Worm (Caenorhabditis elegans): ENCODE measurements around the gene acbp-7.

The acbp-7 gene

ce11 chrIII:4856992-4857391 is 19.5 kb downstream of the acbp-7 start:
- no peak for TF ChIP-seq snpc-1.1 (tag; optimal IDR thresholded peaks at IDR 0.05; ENCODE audit: insufficient read depth)
- TF ChIP-seq B0336.3 (GFP tag; IDR thresholded peaks at IDR 0.05): no peak
- TF ChIP-seq lsl-1 (GFP tag; optimal IDR thresholded peaks at IDR 0.05): no peak
- no peak for TF ChIP-seq attf-6 (GFP tag; IDR thresholded peaks at IDR 0.05)
- TF ChIP-seq attf-5 (GFP tag; optimal IDR thresholded peaks at IDR 0.05): no peak
- no peak for TF ChIP-seq ama-1 (optimal IDR thresholded peaks at IDR 0.05)
- TF ChIP-seq ama-1 (GFP tag; optimal IDR thresholded peaks at IDR 0.05): no peak
- no peak for TF ChIP-seq F22D6.2 (tag; optimal IDR thresholded peaks at IDR 0.05)
- TF ChIP-seq unc-130 (GFP tag; optimal IDR thresholded peaks at IDR 0.05): no peak
- no peak for TF ChIP-seq F52B5.7 (tag; optimal IDR thresholded peaks at IDR 0.05)
- TF ChIP-seq egl-44 (GFP tag; IDR thresholded peaks at IDR 0.05): no peak
- no peak for TF ChIP-seq cebp-1 (GFP tag; IDR thresholded peaks at IDR 0.05)
- TF ChIP-seq cebp-1 (tag; optimal IDR thresholded peaks at IDR 0.05): no peak
- TF ChIP-seq snpc-3.4 (tag; optimal IDR thresholded peaks at IDR 0.05): no peak
- no peak for TF ChIP-seq xnd-1 (tag; optimal IDR thresholded peaks at IDR 0.05)

- TF ChIP-seq F55B11.4 (tag; optimal IDR thresholded peaks at IDR 0.05; ENCODE audit: borderline replicate concordance, insufficient read depth) (no peak), B0336.3 (GFP tag; IDR thresholded peaks at IDR 0.05) (no peak), madf-3 (GFP tag; IDR thresholded peaks at IDR 0.05) (no peak), zfh-2 (GFP tag; conservative IDR thresholded peaks at IDR 0.05) (no peak), ztf-26 (tag; optimal IDR thresholded peaks at IDR 0.05) (no peak), let-526 (GFP tag; IDR thresholded peaks at IDR 0.05) (no peak), attf-6 (GFP tag; IDR thresholded peaks at IDR 0.05) (no peak), cebp-1 (GFP tag; IDR thresholded peaks at IDR 0.05) (no peak), cebp-1 (tag; optimal IDR thresholded peaks at IDR 0.05) (no peak), ceh-79 (tag; optimal IDR thresholded peaks at IDR 0.05) (no peak), him-1 (tag; optimal IDR thresholded peaks at IDR 0.05) (no peak)
Observed at ce11 chrIII:4859039-4859438, 21.5 kb downstream of the acbp-7 start, which contains the start of gene C35D10.6. TSS of gene C35D10.6 (plus strand) at chrIII:4859339.

ce11 chrIII:4861744-4862401 is 24.3 kb downstream of the acbp-7 start, which contains the start of the genes C35D10.10 and C35D10.5:
TSS of gene C35D10.10 (minus strand) at chrIII:4861794.
TSS of gene C35D10.5 (plus strand) at chrIII:4862351.
- TF ChIP-seq mel-28 (tag; optimal IDR thresholded peaks at IDR 0.05; ENCODE audit: borderline replicate concordance) (no peak), nhr-120 (GFP tag; IDR thresholded peaks at IDR 0.05) (no peak), mes-4 (tag; optimal IDR thresholded peaks at IDR 0.05) (no peak), F55B11.4 (tag; optimal IDR thresholded peaks at IDR 0.05; ENCODE audit: borderline replicate concordance, insufficient read depth) (no peak), sdz-38 (tag; optimal IDR thresholded peaks at IDR 0.05) (no peak), B0019.2 (GFP tag; conservative IDR thresholded peaks at IDR 0.05) (no peak), B0336.3 (GFP tag; IDR thresholded peaks at IDR 0.05) (no peak), rec-8 (tag; optimal IDR thresholded peaks at IDR 0.05) (peak in 1 of 2 experiments; percentile 20), unc-130 (GFP tag; optimal IDR thresholded peaks at IDR 0.05) (peak; percentile 10), mxl-1 (tag; optimal IDR thresholded peaks at IDR 0.05) (no peak), snpc-1.3 (tag; optimal IDR thresholded peaks at IDR 0.05; ENCODE audit: insufficient read depth) (no peak), hmg-1.2 (GFP tag; IDR thresholded peaks at IDR 0.05) (no peak), nhr-27 (tag; optimal IDR thresholded peaks at IDR 0.05) (no peak), F39B2.1 (GFP tag; IDR thresholded peaks at IDR 0.05) (no peak), aptf-3 (GFP tag; IDR thresholded peaks at IDR 0.05) (no peak), hlh-26 (GFP tag; conservative IDR thresholded peaks at IDR 0.05) (no peak)
